Fruit fly (Drosophila melanogaster) whole organism, prepupa: Measurements from ENCODE around the gene CG3408.

ENCODE experiments used
- CG10631 ChIP-seq: fragments of 200-800 bp; sonication (Bioruptor generic); optimal IDR thresholded peaks from 2 replicates; lab custom pipeline; 2016; ENCODE audit warnings: missing biosample characterization, missing genetic modification characterization
- CG10669 ChIP-seq: fragments of 200-800 bp; sonication (Bioruptor generic); optimal IDR thresholded peaks from 3 replicates; lab custom pipeline; 2018; ENCODE audit warnings: missing biosample characterization, mild to moderate bottlenecking, missing genetic modification characterization, moderate library complexity
- CG11294 ChIP-seq: fragments of 200-800 bp; sonication (Bioruptor generic); IDR thresholded peaks from 2 replicates; pipeline ENCODE4 v1.3.6; 2022; ENCODE audit warnings: missing biosample characterization, missing genetic modification characterization
- CG15336 ChIP-seq: fragments of 200-800 bp; sonication (Bioruptor generic); IDR thresholded peaks from 2 replicates; pipeline ENCODE4 v1.3.6; 2022; ENCODE audit warnings: missing biosample characterization, missing genetic modification characterization
- CG1621 ChIP-seq: fragments of 200-800 bp; sonication (Bioruptor generic); optimal IDR thresholded peaks from 3 replicates; lab custom pipeline; 2018; ENCODE audit warnings: missing biosample characterization, mild to moderate bottlenecking, missing genetic modification characterization
- CG16779 ChIP-seq: fragments of 200-800 bp; sonication (Bioruptor generic); optimal IDR thresholded peaks from 3 replicates; lab custom pipeline; 2017; ENCODE audit warnings: missing biosample characterization, mild to moderate bottlenecking, missing genetic modification characterization
- CG3032 ChIP-seq: fragments of 200-800 bp; optimal IDR thresholded peaks from 2 replicates; lab custom pipeline; 2019; ENCODE audit warnings: missing biosample characterization, mild to moderate bottlenecking, missing genetic modification characterization, moderate library complexity
- CG31627 ChIP-seq: fragments of 200-800 bp; sonication (Bioruptor generic); optimal IDR thresholded peaks from 3 replicates; lab custom pipeline; 2016; ENCODE audit warnings: missing biosample characterization, missing genetic modification characterization
- CG32006 ChIP-seq: fragments of 200-800 bp; sonication (Bioruptor generic); optimal IDR thresholded peaks from 3 replicates; lab custom pipeline; 2017; ENCODE audit warnings: missing biosample characterization, mild to moderate bottlenecking, missing genetic modification characterization
- CG34406 ChIP-seq: fragments of 200-800 bp; sonication (Bioruptor generic); optimal IDR thresholded peaks from 3 replicates; lab custom pipeline; 2016; ENCODE audit warnings: missing biosample characterization, missing genetic modification characterization
- CG3919 ChIP-seq: fragments of 200-800 bp; sonication (Bioruptor generic); optimal IDR thresholded peaks from 3 replicates; lab custom pipeline; 2016; ENCODE audit warnings: missing biosample characterization, missing genetic modification characterization
- CG4318 ChIP-seq: fragments of 200-800 bp; sonication (Bioruptor generic); optimal IDR thresholded peaks from 3 replicates; lab custom pipeline; 2017; ENCODE audit warnings: missing biosample characterization, mild to moderate bottlenecking, missing genetic modification characterization
- CG6163 ChIP-seq: fragments of 200-800 bp; sonication (Bioruptor generic); IDR thresholded peaks from 3 replicates; pipeline ENCODE4 v1.3.6; 2022; ENCODE audit warnings: missing biosample characterization, missing genetic modification characterization
- CG6276 ChIP-seq: fragments of 200-800 bp; sonication (Bioruptor generic); optimal IDR thresholded peaks from 2 replicates; lab custom pipeline; 2017; ENCODE audit warnings: missing biosample characterization, mild to moderate bottlenecking, missing genetic modification characterization
- CG6792 ChIP-seq: fragments of 200-800 bp; sonication (Bioruptor generic); optimal IDR thresholded peaks from 3 replicates; lab custom pipeline; 2016; ENCODE audit warnings: missing biosample characterization, missing genetic modification characterization
- CG6808 ChIP-seq: fragments of 200-800 bp; sonication (Bioruptor generic); optimal IDR thresholded peaks from 3 replicates; lab custom pipeline; 2017; ENCODE audit warnings: missing biosample characterization, missing genetic modification characterization, mild to moderate bottlenecking, moderate library complexity, missing genetic modification reagents
- CG6854 ChIP-seq: fragments of 200-800 bp; sonication (Bioruptor generic); optimal IDR thresholded peaks from 2 replicates; lab custom pipeline; 2017; ENCODE audit warnings: missing biosample characterization, mild to moderate bottlenecking, missing genetic modification characterization
- CG7368 ChIP-seq: fragments of 200-800 bp; sonication (Bioruptor generic); optimal IDR thresholded peaks from 3 replicates; lab custom pipeline; 2016; ENCODE audit warnings: missing biosample characterization, missing genetic modification characterization
- CG8319 ChIP-seq: fragments of 200-800 bp; sonication (Bioruptor generic); optimal IDR thresholded peaks from 3 replicates; lab custom pipeline; 2016; ENCODE audit warnings: missing biosample characterization, missing genetic modification characterization
- CG8632 ChIP-seq: fragments of 200-800 bp; sonication (Bioruptor generic); optimal IDR thresholded peaks from 3 replicates; lab custom pipeline; 2016; ENCODE audit warnings: missing biosample characterization, missing genetic modification characterization
- CG9139 ChIP-seq: fragments of 200-800 bp; sonication (Bioruptor generic); optimal IDR thresholded peaks from 3 replicates; lab custom pipeline; 2017; ENCODE audit warnings: missing biosample characterization, mild to moderate bottlenecking, missing genetic modification characterization
- Eip75B ChIP-seq: fragments of 200-800 bp; sonication (Bioruptor generic); optimal IDR thresholded peaks from 3 replicates; lab custom pipeline; 2016; ENCODE audit warnings: missing biosample characterization, missing genetic modification characterization
- Eip78C ChIP-seq: fragments of 200-800 bp; sonication (Bioruptor generic); peaks from one replicate; lab custom pipeline; 2016; ENCODE audit warnings: missing biosample characterization, missing genetic modification characterization
- Eip93F ChIP-seq: fragments of 200-800 bp; sonication (Bioruptor generic); optimal IDR thresholded peaks from 2 replicates; lab custom pipeline; 2016; ENCODE audit warnings: missing biosample characterization, mild to moderate bottlenecking, missing genetic modification characterization
- Ets21C ChIP-seq: fragments of 200-800 bp; sonication (Bioruptor generic); optimal IDR thresholded peaks from 3 replicates; lab custom pipeline; 2016; ENCODE audit warnings: missing biosample characterization, missing genetic modification characterization
- Ets96B ChIP-seq: fragments of 200-800 bp; optimal IDR thresholded peaks from 2 replicates; lab custom pipeline; 2019; ENCODE audit warnings: missing biosample characterization, mild to moderate bottlenecking, missing genetic modification characterization, moderate library complexity
- Hr39 ChIP-seq: fragments of 200-800 bp; sonication (Bioruptor generic); optimal IDR thresholded peaks from 2 replicates; lab custom pipeline; 2016; ENCODE audit warnings: missing biosample characterization, missing genetic modification characterization
- Hr4 ChIP-seq: fragments of 200-800 bp; sonication (Bioruptor generic); optimal IDR thresholded peaks from 3 replicates; lab custom pipeline; 2016; ENCODE audit warnings: missing biosample characterization, missing genetic modification characterization
- Lpt ChIP-seq: fragments of 200-800 bp; sonication (Bioruptor generic); optimal IDR thresholded peaks from 3 replicates; lab custom pipeline; 2016; ENCODE audit warnings: missing biosample characterization, missing genetic modification characterization
- Met ChIP-seq: fragments of 200-800 bp; sonication (Bioruptor generic); optimal IDR thresholded peaks from 3 replicates; lab custom pipeline; 2016; ENCODE audit warnings: missing biosample characterization, missing genetic modification characterization
- Sox102F ChIP-seq: fragments of 200-800 bp; sonication (Bioruptor generic); optimal IDR thresholded peaks from 2 replicates; lab custom pipeline; 2016; ENCODE audit warnings: missing biosample characterization, mild to moderate bottlenecking, missing genetic modification characterization
- Sox15 ChIP-seq: fragments of 200-800 bp; sonication (Bioruptor generic); optimal IDR thresholded peaks from 3 replicates; lab custom pipeline; 2016; ENCODE audit warnings: missing biosample characterization, missing genetic modification characterization
- achi ChIP-seq: fragments of 200-800 bp; sonication (Bioruptor generic); optimal IDR thresholded peaks from 3 replicates; lab custom pipeline; 2016; ENCODE audit warnings: missing biosample characterization, missing genetic modification characterization
- acj6 ChIP-seq: fragments of 200-800 bp; sonication (Bioruptor generic); optimal IDR thresholded peaks from 3 replicates; lab custom pipeline; 2016; ENCODE audit warnings: missing biosample characterization, missing genetic modification characterization
- cyc ChIP-seq: fragments of 200-800 bp; sonication (Bioruptor generic); optimal IDR thresholded peaks from 3 replicates; lab custom pipeline; 2016; ENCODE audit warnings: missing biosample characterization, missing genetic modification characterization
- dac ChIP-seq: fragments of 200-800 bp; sonication (Bioruptor generic); optimal IDR thresholded peaks from 2 replicates; lab custom pipeline; 2017; ENCODE audit warnings: missing biosample characterization, mild to moderate bottlenecking, missing genetic modification characterization
- eg ChIP-seq: fragments of 200-800 bp; sonication (Bioruptor generic); IDR thresholded peaks from 3 replicates; pipeline ENCODE4 v1.3.6; 2022; ENCODE audit warnings: missing biosample characterization, missing genetic modification characterization
- fd59A ChIP-seq: fragments of 200-800 bp; sonication (Bioruptor generic); optimal IDR thresholded peaks from 2 replicates; lab custom pipeline; 2017; ENCODE audit warnings: missing biosample characterization, mild to moderate bottlenecking, missing genetic modification characterization, missing genetic modification reagents
- lz ChIP-seq: fragments of 200-800 bp; sonication (Bioruptor generic); optimal IDR thresholded peaks from 3 replicates; lab custom pipeline; 2016; ENCODE audit warnings: missing biosample characterization, missing genetic modification characterization
- pdm3 ChIP-seq: fragments of 200-800 bp; sonication (Bioruptor generic); optimal IDR thresholded peaks from 3 replicates; lab custom pipeline; 2016; ENCODE audit warnings: missing biosample characterization, missing genetic modification characterization
- spab ChIP-seq: fragments of 200-800 bp; sonication (Bioruptor generic); optimal IDR thresholded peaks from 2 replicates; lab custom pipeline; 2017; ENCODE audit warnings: missing biosample characterization, mild to moderate bottlenecking, missing genetic modification characterization, missing genetic modification reagents
- ss ChIP-seq, 2 experiments: fragments of 200-800 bp; sonication (Bioruptor generic); optimal IDR thresholded peaks; 2 replicates in 1 of 2; 3 replicates in 1 of 2; lab custom pipeline; 2017 to 2018; ENCODE audit warnings: mild to moderate bottlenecking in 2 of 2, missing biosample characterization in 2 of 2, missing genetic modification characterization in 2 of 2, moderate library complexity in 1 of 2
- svp ChIP-seq: fragments of 200-800 bp; sonication (Bioruptor generic); peaks from one replicate; lab custom pipeline; 2016; ENCODE audit warnings: missing biosample characterization, missing genetic modification characterization

Gene CG3408

dm6 chr3L:9476829-9477228 lies 32.6 kb downstream of the CG3408 start, which contains the start of the genes Uch-L5 and Jarid2 (continued):
- TF ChIP-seq CG6792 (GFP tag; lab: Kevin White, UChicago) (peak; percentile 22), cyc (peak; percentile 65), CG10669 (GFP tag; lab: Kevin White, UChicago) (no peak), CG8319 (GFP tag; lab: Kevin White, UChicago) (peak; percentile 9), acj6 (GFP tag; lab: Kevin White, UChicago) (no peak), CG8632 (GFP tag; lab: Kevin White, UChicago) (no peak), CG34406 (GFP tag; lab: Kevin White, UChicago) (no peak), Lpt (GFP tag; lab: Kevin White, UChicago) (no peak), lz (GFP tag; lab: Kevin White, UChicago) (peak; percentile 35), CG6276 (GFP tag; lab: Kevin White, UChicago) (no peak)

- TF ChIP-seq achi (GFP tag; lab: Kevin White, UChicago) (no peak), Ets96B (tag; lab: Kevin White, UChicago) (no peak), Met (no peak), CG11294 (GFP tag; lab: Robert Waterston, UW) (no peak), dac (no peak), CG16779 (tag; lab: Kevin White, UChicago) (no peak), Eip78C (GFP tag; lab: Kevin White, UChicago) (no peak), CG1621 (no peak), CG31627 (GFP tag; lab: Kevin White, UChicago) (no peak), Sox102F (GFP tag; lab: Kevin White, UChicago) (no peak), fd59A (GFP tag; lab: Kevin White, UChicago) (no peak), lz (GFP tag; lab: Kevin White, UChicago) (no peak), Eip75B (no peak), ss (GFP tag; optimal IDR thresholded peaks at IDR 0.05; lab: Kevin White, UChicago) (no peak)
Measured at dm6 chr3L:9471151-9471903, 38.1 kb downstream of the CG3408 start.

- no peak for TF ChIP-seq CG4318 (GFP tag; lab: Kevin White, UChicago)
- peak; percentile 19 for TF ChIP-seq Eip78C (GFP tag; lab: Kevin White, UChicago)
- no peak for TF ChIP-seq CG3032
Measured at dm6 chr3L:9469079-9469478, 40.3 kb downstream of the CG3408 start.

- TF ChIP-seq Sox102F (GFP tag; lab: Kevin White, UChicago) (no peak), lz (GFP tag; lab: Kevin White, UChicago) (no peak), Hr39 (GFP tag; lab: Kevin White, UChicago) (peak; percentile 19), CG8319 (GFP tag; lab: Kevin White, UChicago) (no peak), CG6163 (GFP tag; lab: Robert Waterston, UW) (no peak), CG1621 (no peak), CG34406 (GFP tag; lab: Kevin White, UChicago) (no peak), CG9139 (GFP tag; lab: Kevin White, UChicago) (no peak), svp (GFP tag; lab: Kevin White, UChicago) (peak; percentile 67), Hr4 (GFP tag; lab: Kevin White, UChicago) (peak; percentile 59), CG4318 (GFP tag; lab: Kevin White, UChicago) (peak; percentile 9), CG6854 (no peak), Sox15 (no peak), dac (no peak), ss (GFP tag; optimal IDR thresholded peaks at IDR 0.05; lab: Kevin White, UChicago) (no peak), CG15336 (GFP tag; lab: Robert Waterston, UW) (no peak), Met (peak; percentile 17), CG3919 (no peak), CG10669 (GFP tag; lab: Kevin White, UChicago) (no peak), CG32006 (peak; percentile 62), CG10631 (GFP tag; lab: Kevin White, UChicago) (no peak), Eip75B (no peak), Eip93F (no peak), spab (GFP tag; lab: Kevin White, UChicago) (no peak), CG7368 (GFP tag; lab: Kevin White, UChicago) (no peak), eg (GFP tag; lab: Robert Waterston, UW) (no peak), pdm3 (GFP tag; lab: Kevin White, UChicago) (peak; percentile 28), Ets21C (GFP tag; lab: Kevin White, UChicago) (no peak), CG6808 (no peak), cyc (peak; percentile 3)
Measured at dm6 chr3L:9468261-9468890, 41.0 kb downstream of the CG3408 start.
